Worm (Caenorhabditis elegans) whole organism, young adult: ENCODE data around the gene F27B3.8.
"Not testable (repeated sequence)": the region's sequence is repeated elsewhere in the genome, so short reads cannot be mapped to it uniquely, and the experiment has no call there.

ENCODE experiments used
- B0336.3 ChIP-seq: fragments of 200-800 bp; sonication (Bioruptor generic); IDR thresholded peaks from 2 replicates; pipeline ENCODE4 v1.3.6; 2022; ENCODE audit warnings: missing genetic modification characterization, missing compliant biosample characterization
- C17E4.6 ChIP-seq: fragments of 200-800 bp; sonication (Bioruptor generic); IDR thresholded peaks from 2 replicates; pipeline ENCODE4 v1.3.6; 2022; ENCODE audit warnings: missing genetic modification reagents, missing genetic modification characterization, missing compliant biosample characterization
- D2030.7 ChIP-seq: fragments of 200-800 bp; sonication (Bioruptor generic); IDR thresholded peaks from 2 replicates; pipeline ENCODE4 v1.3.6; 2022; ENCODE audit warnings: missing genetic modification reagents, missing genetic modification characterization, missing compliant biosample characterization
- K11D2.4 ChIP-seq: fragments of 200-800 bp; sonication (Bioruptor generic); IDR thresholded peaks from 2 replicates; pipeline ENCODE4 v1.3.6; 2022; ENCODE audit warnings: missing genetic modification reagents, missing genetic modification characterization, missing compliant biosample characterization
- Y56A3A.18 ChIP-seq: fragments of 200-800 bp; sonication (Bioruptor generic); IDR thresholded peaks from 2 replicates; pipeline ENCODE4 v1.3.6; 2022; ENCODE audit warnings: missing genetic modification reagents, missing genetic modification characterization, missing compliant biosample characterization
- Y79H2A.3 ChIP-seq: fragments of 200-800 bp; sonication (Bioruptor generic); conservative IDR thresholded peaks from 2 replicates; pipeline ENCODE4 v1.3.6; 2022; ENCODE audit warnings: missing genetic modification reagents, missing genetic modification characterization, missing compliant biosample characterization
- Y95B8A.8 ChIP-seq: fragments of 200-800 bp; sonication (Bioruptor generic); IDR thresholded peaks from 2 replicates; pipeline ENCODE4 v1.3.6; 2022; ENCODE audit warnings: missing genetic modification reagents, missing genetic modification characterization, missing compliant biosample characterization
- ZK185.1 ChIP-seq: sonication (generic microtip); optimal IDR thresholded peaks from 2 replicates; lab custom pipeline; 2016; ENCODE audit warnings: mild to moderate bottlenecking, missing genetic modification characterization, missing compliant biosample characterization; ENCODE audit not compliant: poor library complexity, severe bottlenecking
- akir-1 ChIP-seq: fragments of 200-800 bp; sonication (Bioruptor generic); optimal IDR thresholded peaks from 2 replicates; lab custom pipeline; 2018; ENCODE audit warnings: mild to moderate bottlenecking, missing genetic modification characterization, moderate library complexity, missing compliant biosample characterization
- aptf-2 ChIP-seq: fragments of 200-800 bp; sonication (Bioruptor generic); conservative IDR thresholded peaks from 2 replicates; pipeline ENCODE4 v1.3.6; 2022; ENCODE audit warnings: missing genetic modification reagents, missing genetic modification characterization, missing compliant biosample characterization
- atf-7 ChIP-seq: sonication (generic microtip); optimal IDR thresholded peaks from 2 replicates; lab custom pipeline; 2017; ENCODE audit warnings: mild to moderate bottlenecking, missing genetic modification characterization, missing compliant biosample characterization
- attf-3 ChIP-seq: fragments of 200-800 bp; sonication (Bioruptor generic); conservative IDR thresholded peaks from 2 replicates; pipeline ENCODE4 v1.3.6; 2022; ENCODE audit warnings: missing genetic modification reagents, missing genetic modification characterization, missing compliant biosample characterization
- attf-5 ChIP-seq: fragments of 200-800 bp; sonication (Bioruptor generic); optimal IDR thresholded peaks from 2 replicates; lab custom pipeline; 2018; ENCODE audit warnings: mild to moderate bottlenecking, missing genetic modification characterization, missing compliant biosample characterization
- bed-2 ChIP-seq: fragments of 200-800 bp; sonication (Bioruptor generic); IDR thresholded peaks from 2 replicates; pipeline ENCODE4 v1.3.6; 2022; ENCODE audit warnings: missing genetic modification reagents, missing genetic modification characterization, missing compliant biosample characterization
- cebp-2 ChIP-seq: fragments of 200-800 bp; sonication (Bioruptor generic); IDR thresholded peaks from 2 replicates; pipeline ENCODE4 v1.3.6; 2022; ENCODE audit warnings: missing genetic modification characterization, missing compliant biosample characterization
- ceh-100 ChIP-seq: fragments of 200-800 bp; sonication (Bioruptor generic); IDR thresholded peaks from 2 replicates; pipeline ENCODE4 v1.3.6; 2022; ENCODE audit warnings: missing genetic modification reagents, missing genetic modification characterization, missing compliant biosample characterization
- ceh-91 ChIP-seq: fragments of 200-800 bp; sonication (Bioruptor generic); IDR thresholded peaks from 2 replicates; pipeline ENCODE4 v1.3.6; 2022; ENCODE audit warnings: missing genetic modification reagents, missing genetic modification characterization, missing compliant biosample characterization
- dox-1 ChIP-seq: fragments of 200-800 bp; sonication (Bioruptor generic); IDR thresholded peaks from 2 replicates; pipeline ENCODE4 v1.3.6; 2022; ENCODE audit warnings: missing genetic modification reagents, missing genetic modification characterization, missing compliant biosample characterization
- dpl-1 ChIP-seq: fragments of 150-350 bp; optimal IDR thresholded peaks from 2 replicates; lab custom pipeline; 2014; ENCODE audit warnings: missing biosample characterization, missing genetic modification reagents, missing genetic modification characterization
- egl-18 ChIP-seq: fragments of 200-800 bp; sonication (Bioruptor generic); IDR thresholded peaks from 2 replicates; pipeline ENCODE4 v1.3.6; 2022; ENCODE audit warnings: missing genetic modification reagents, missing genetic modification characterization, missing compliant biosample characterization
- egrh-3 ChIP-seq: fragments of 200-800 bp; sonication (Bioruptor generic); IDR thresholded peaks from 2 replicates; pipeline ENCODE4 v1.3.6; 2022; ENCODE audit warnings: missing genetic modification reagents, missing genetic modification characterization, missing compliant biosample characterization
- hmg-1.2 ChIP-seq: fragments of 200-800 bp; sonication (Bioruptor generic); IDR thresholded peaks from 2 replicates; pipeline ENCODE4 v1.3.6; 2022; ENCODE audit warnings: missing genetic modification reagents, missing genetic modification characterization, missing compliant biosample characterization
- hmg-20 ChIP-seq: fragments of 200-800 bp; sonication (Bioruptor generic); IDR thresholded peaks from 2 replicates; pipeline ENCODE4 v1.3.6; 2022; ENCODE audit warnings: missing genetic modification reagents, missing genetic modification characterization, missing compliant biosample characterization
- let-526 ChIP-seq: fragments of 200-800 bp; sonication (Bioruptor generic); IDR thresholded peaks from 2 replicates; pipeline ENCODE4 v1.3.6; 2022; ENCODE audit warnings: missing genetic modification reagents, missing genetic modification characterization, missing compliant biosample characterization
- lin-26 ChIP-seq: fragments of 200-800 bp; sonication (Bioruptor generic); IDR thresholded peaks from 2 replicates; pipeline ENCODE4 v1.3.6; 2022; ENCODE audit warnings: missing genetic modification reagents, missing genetic modification characterization, missing compliant biosample characterization
- lin-40 ChIP-seq: sonication (generic microtip); optimal IDR thresholded peaks from 2 replicates; lab custom pipeline; 2016; ENCODE audit warnings: missing genetic modification characterization, mild to moderate bottlenecking, missing compliant biosample characterization, missing genotype, missing genetic modification reagents
- lin-54 ChIP-seq: fragments of 200-800 bp; sonication (Bioruptor generic); optimal IDR thresholded peaks from 2 replicates; lab custom pipeline; 2018; ENCODE audit warnings: mild to moderate bottlenecking, missing genetic modification characterization, missing compliant biosample characterization
- lsl-1 ChIP-seq: fragments of 200-800 bp; sonication (Bioruptor generic); optimal IDR thresholded peaks from 2 replicates; lab custom pipeline; 2018; ENCODE audit warnings: mild to moderate bottlenecking, missing genetic modification characterization, moderate library complexity, missing compliant biosample characterization
- madf-10 ChIP-seq: sonication (generic microtip); optimal IDR thresholded peaks from 2 replicates; lab custom pipeline; 2016; ENCODE audit warnings: mild to moderate bottlenecking, missing genetic modification characterization, missing compliant biosample characterization
- madf-6 ChIP-seq: fragments of 200-800 bp; sonication (Bioruptor generic); IDR thresholded peaks from 2 replicates; pipeline ENCODE4 v1.3.6; 2022; ENCODE audit warnings: missing genetic modification reagents, missing genetic modification characterization, missing compliant biosample characterization
- rec-8 ChIP-seq, 2 experiments: sonication (generic microtip); optimal IDR thresholded peaks; 2 replicates each; lab custom pipeline; 2016; ENCODE audit warnings: mild to moderate bottlenecking in 2 of 2, missing genetic modification characterization in 2 of 2, missing genetic modification reagents in 2 of 2, missing genotype in 2 of 2, missing biosample characterization in 1 of 2, missing compliant biosample characterization in 1 of 2, moderate library complexity in 1 of 2
- snpc-4 ChIP-seq, 5 experiments: fragments of 150-350 bp in 1 of 5; sonication (generic microtip) in 4 of 5; optimal IDR thresholded peaks; 2 replicates each; lab custom pipeline; 2014 to 2018; ENCODE audit warnings: missing genetic modification characterization in 5 of 5, missing biosample characterization in 3 of 5, antibody characterized with exemption in 2 of 5, mild to moderate bottlenecking in 2 of 5, missing compliant biosample characterization in 2 of 5, missing genotype in 2 of 5, moderate library complexity in 2 of 5, missing genetic modification reagents in 1 of 5
- tbp1 ChIP-seq: fragments of 200-800 bp; sonication (Bioruptor generic); optimal IDR thresholded peaks from 2 replicates; lab custom pipeline; 2018; ENCODE audit warnings: mild to moderate bottlenecking, missing genetic modification characterization, missing compliant biosample characterization
- tlf-1 ChIP-seq: fragments of 200-800 bp; sonication (Bioruptor generic); optimal IDR thresholded peaks from 2 replicates; lab custom pipeline; 2018; ENCODE audit warnings: mild to moderate bottlenecking, missing genetic modification characterization, missing compliant biosample characterization
- unc-130 ChIP-seq: sonication (generic microtip); optimal IDR thresholded peaks from 2 replicates; lab custom pipeline; 2016; ENCODE audit warnings: missing genetic modification reagents, missing genetic modification characterization, missing compliant biosample characterization
- ztf-18 ChIP-seq: sonication (generic microtip); optimal IDR thresholded peaks from 2 replicates; lab custom pipeline; 2016; ENCODE audit warnings: missing genotype, mild to moderate bottlenecking, missing genetic modification characterization, missing compliant biosample characterization
- ztf-25 ChIP-seq: fragments of 200-800 bp; sonication (Bioruptor generic); IDR thresholded peaks from 2 replicates; pipeline ENCODE4 v1.3.6; 2022; ENCODE audit warnings: missing genetic modification reagents, missing genetic modification characterization, missing compliant biosample characterization
- ztf-26 ChIP-seq: sonication (generic microtip); optimal IDR thresholded peaks from 2 replicates; lab custom pipeline; 2017; ENCODE audit warnings: missing genetic modification characterization, missing compliant biosample characterization
- ztf-6 ChIP-seq: fragments of 200-800 bp; sonication (Bioruptor generic); IDR thresholded peaks from 2 replicates; pipeline ENCODE4 v1.3.6; 2022; ENCODE audit warnings: missing genetic modification reagents, missing genetic modification characterization, missing compliant biosample characterization

Gene F27B3.8

ce11 chrIII:6551187-6552058 is 28.1 kb upstream of the F27B3.8 start, which contains the start of gene C09E7.7 (continued):
- TF ChIP-seq ztf-18 (peak; percentile 67), let-526 (peak; percentile 45), hmg-20 (GFP tag; lab: Robert Waterston, UW) (peak; percentile 42; the same call in 1 of the 2 replicates), Y79H2A.3 (GFP tag; lab: Robert Waterston, UW) (peak; percentile 51; the same call in 1 of the 2 replicates), Y56A3A.18 (GFP tag; lab: Robert Waterston, UW) (0 out of 2 replicates have a peak, but pooled peaks have one; percentile 26), rec-8 (tag; optimal IDR thresholded peaks at IDR 0.05; lab: Kevin White, UChicago) (peak in 1 of 2 experiments; percentile 5), Y95B8A.8 (peak; percentile 40; the same call in 1 of the 2 replicates), cebp-2 (GFP tag; lab: Robert Waterston, UW) (0 out of 2 replicates have a peak, but pooled peaks have one; percentile 9), egl-18 (GFP tag; lab: Robert Waterston, UW) (peak; percentile 48; the same call in 1 of the 2 replicates), attf-3 (peak; percentile 42; the same call in 1 of the 2 replicates), lin-40 (tag; lab: Kevin White, UChicago) (peak; percentile 70), lsl-1 (GFP tag; lab: Kevin White, UChicago) (peak; percentile 58), hmg-1.2 (GFP tag; lab: Robert Waterston, UW) (peak; percentile 94), aptf-2 (peak; percentile 81), dox-1 (peak; percentile 88), tbp1 (GFP tag; lab: Kevin White, UChicago) (peak; percentile 9), akir-1 (GFP tag; lab: Kevin White, UChicago) (peak; percentile 51), dpl-1 (peak; percentile 53), D2030.7 (GFP tag; lab: Robert Waterston, UW) (peak; percentile 81), ceh-100 (GFP tag; lab: Robert Waterston, UW) (peak; percentile 98), K11D2.4 (GFP tag; lab: Robert Waterston, UW) (peak; percentile 72), ztf-6 (GFP tag; lab: Robert Waterston, UW) (peak; percentile 75; the same call in 1 of the 2 replicates), ztf-26 (tag; lab: Kevin White, UChicago) (peak; percentile 31), ceh-91 (GFP tag; lab: Robert Waterston, UW) (peak; percentile 81), madf-6 (GFP tag; lab: Robert Waterston, UW) (peak; percentile 92), lin-54 (GFP tag; lab: Kevin White, UChicago) (peak; percentile 82), bed-2 (GFP tag; lab: Robert Waterston, UW) (peak; percentile 86), ztf-25 (GFP tag; lab: Robert Waterston, UW) (peak; percentile 86; the same call in 1 of the 2 replicates), lin-26 (peak; percentile 82), snpc-4 (tag; optimal IDR thresholded peaks at IDR 0.05; lab: Kevin White, UChicago) (peak in 2 of 4 experiments; percentile 9 to 28), tlf-1 (GFP tag; lab: Kevin White, UChicago) (peak; percentile 54), B0336.3 (GFP tag; lab: Robert Waterston, UW) (peak; percentile 78), C17E4.6 (peak; percentile 16; the same call in 1 of the 2 replicates), madf-10 (peak; percentile 45), ZK185.1 (tag; lab: Kevin White, UChicago) (peak; percentile 6), atf-7 (tag; lab: Kevin White, UChicago) (peak; percentile 57), unc-130 (GFP tag; lab: Kevin White, UChicago) (peak; percentile 24), attf-5 (GFP tag; lab: Kevin White, UChicago) (peak; percentile 97), egrh-3 (GFP tag; lab: Robert Waterston, UW) (peak; percentile 80)
- not testable (repeated sequence) for TF ChIP-seq snpc-4 (GFP tag; optimal IDR thresholded peaks at IDR 0.05; lab: Kevin White, UChicago)
